Worm (Caenorhabditis elegans) whole organism, L4 larva: ENCODE measurements around the gene bca-1.

Experiments
- R02D3.7 ChIP-seq: fragments of 150-350 bp; sonication (generic microtip); optimal IDR thresholded peaks from 3 replicates; lab custom pipeline; 2014; ENCODE audit warnings: missing biosample characterization, missing genetic modification characterization
- Y48G9A.11 ChIP-seq: fragments of 200-800 bp; sonication (Bioruptor generic); IDR thresholded peaks from 2 replicates; pipeline ENCODE4 v1.3.6; 2022; ENCODE audit warnings: missing genetic modification reagents, missing genetic modification characterization, missing compliant biosample characterization
- Y5F2A.4 ChIP-seq: fragments of 200-800 bp; sonication (Bioruptor generic); optimal IDR thresholded peaks from 2 replicates; lab custom pipeline; 2018; ENCODE audit warnings: mild to moderate bottlenecking, missing genetic modification characterization, missing compliant biosample characterization
- Y75B8A.6 ChIP-seq: fragments of 200-800 bp; sonication (Bioruptor generic); IDR thresholded peaks from 2 replicates; pipeline ENCODE4 v1.3.6; 2022; ENCODE audit warnings: missing genetic modification reagents, missing genetic modification characterization, missing compliant biosample characterization
- ama-1 ChIP-seq: fragments of 150-350 bp; optimal IDR thresholded peaks from 2 replicates; lab custom pipeline; 2014; ENCODE audit warnings: inconsistent platforms, mixed read lengths
- ceh-32 ChIP-seq: sonication (generic microtip); optimal IDR thresholded peaks from 2 replicates; lab custom pipeline; 2016; ENCODE audit warnings: mild to moderate bottlenecking, missing genetic modification characterization, missing compliant biosample characterization; ENCODE audit not compliant: poor library complexity
- ceh-62 ChIP-seq: sonication (generic microtip); optimal IDR thresholded peaks from 2 replicates; lab custom pipeline; 2017; ENCODE audit warnings: missing biosample characterization, missing genetic modification characterization
- cey-2 ChIP-seq: sonication (generic microtip); optimal IDR thresholded peaks from 3 replicates; lab custom pipeline; 2017; ENCODE audit warnings: missing genetic modification characterization, mild to moderate bottlenecking, missing compliant biosample characterization, antibody characterized with exemption, borderline replicate concordance; ENCODE audit not compliant: insufficient read depth
- daf-8 ChIP-seq: fragments of 200-800 bp; sonication (Bioruptor generic); IDR thresholded peaks from 2 replicates; pipeline ENCODE4 v1.3.6; 2022; ENCODE audit warnings: missing genetic modification characterization, missing compliant biosample characterization
- dmd-9 ChIP-seq: fragments of 200-800 bp; sonication (Bioruptor generic); IDR thresholded peaks from 2 replicates; pipeline ENCODE4 v1.3.6; 2022; ENCODE audit warnings: missing genetic modification reagents, missing genetic modification characterization, missing compliant biosample characterization
- egl-27 ChIP-seq: sonication (generic microtip); optimal IDR thresholded peaks from 3 replicates; lab custom pipeline; 2017; ENCODE audit warnings: missing biosample characterization, missing genetic modification reagents, missing genetic modification characterization
- hlh-30 ChIP-seq: sonication (generic microtip); optimal IDR thresholded peaks from 2 replicates; lab custom pipeline; 2017; ENCODE audit warnings: antibody characterized with exemption, mild to moderate bottlenecking, missing genetic modification characterization, missing compliant biosample characterization; ENCODE audit not compliant: insufficient read depth
- hmg-1.1 ChIP-seq: fragments of 200-800 bp; sonication (Bioruptor generic); IDR thresholded peaks from 2 replicates; pipeline ENCODE4 v1.3.6; 2022; ENCODE audit warnings: missing genetic modification reagents, missing genetic modification characterization, missing compliant biosample characterization
- lin-1 ChIP-seq: fragments of 200-800 bp; sonication (Bioruptor generic); IDR thresholded peaks from 2 replicates; pipeline ENCODE4 v1.3.6; 2022; ENCODE audit warnings: missing genetic modification reagents, missing genetic modification characterization, missing compliant biosample characterization
- lir-3 ChIP-seq: sonication (generic microtip); optimal IDR thresholded peaks from 2 replicates; lab custom pipeline; 2016; ENCODE audit warnings: mild to moderate bottlenecking, missing genetic modification characterization, missing compliant biosample characterization
- madf-5 ChIP-seq, 2 experiments: fragments of 200-800 bp; sonication (Bioruptor generic); IDR thresholded peaks; 2 replicates each; pipeline ENCODE4 v1.3.6; 2022; ENCODE audit warnings: missing compliant biosample characterization in 2 of 2, missing genetic modification characterization in 2 of 2
- madf-9 ChIP-seq: fragments of 200-800 bp; sonication (Bioruptor generic); conservative IDR thresholded peaks from 2 replicates; pipeline ENCODE4 v1.3.6; 2022; ENCODE audit warnings: missing genetic modification reagents, missing genetic modification characterization, missing compliant biosample characterization
- mdl-1 ChIP-seq, 2 experiments: fragments of 150-350 bp in 1 of 2; sonication (generic microtip) in 1 of 2; optimal IDR thresholded peaks; 2 replicates each; lab custom pipeline; 2014 to 2017; ENCODE audit warnings: missing biosample characterization in 2 of 2, missing genetic modification characterization in 2 of 2
- mdt-29 ChIP-seq: fragments of 200-800 bp; sonication (Bioruptor generic); IDR thresholded peaks from 2 replicates; pipeline ENCODE4 v1.3.6; 2022; ENCODE audit warnings: missing genetic modification reagents, missing genetic modification characterization, missing compliant biosample characterization
- mxl-2 ChIP-seq: fragments of 200-800 bp; sonication (Bioruptor generic); conservative IDR thresholded peaks from 2 replicates; pipeline ENCODE4 v1.3.6; 2022; ENCODE audit warnings: missing genetic modification reagents, missing genetic modification characterization, missing compliant biosample characterization
- nhr-102 ChIP-seq: sonication (generic microtip); optimal IDR thresholded peaks from 2 replicates; lab custom pipeline; 2016; ENCODE audit warnings: mild to moderate bottlenecking, missing genetic modification characterization, moderate library complexity, missing compliant biosample characterization
- nhr-6 ChIP-seq: fragments of 150-350 bp; optimal IDR thresholded peaks from 2 replicates; lab custom pipeline; 2014; ENCODE audit warnings: missing biosample characterization, missing genetic modification characterization
- pha-4 ChIP-seq, 2 experiments: fragments of 150-350 bp in 1 of 2; fragments of 200-800 bp in 1 of 2; sonication (Bioruptor generic) in 1 of 2; IDR thresholded peaks in 1 of 2; optimal IDR thresholded peaks in 1 of 2; 2 replicates each; pipeline versions ENCODE4 v1.3.6 to Lab custom; 2014 to 2022; ENCODE audit warnings: missing genetic modification characterization in 2 of 2, missing genetic modification reagents in 2 of 2, missing biosample characterization in 1 of 2, missing compliant biosample characterization in 1 of 2
- php-3 ChIP-seq: fragments of 200-800 bp; sonication (Bioruptor generic); IDR thresholded peaks from 2 replicates; pipeline ENCODE4 v1.3.6; 2022; ENCODE audit warnings: missing genetic modification reagents, missing genetic modification characterization, missing compliant biosample characterization
- pqm-1 ChIP-seq: sonication (generic microtip); optimal IDR thresholded peaks from 2 replicates; lab custom pipeline; 2017; ENCODE audit warnings: missing biosample characterization, missing genetic modification characterization
- skn-1 ChIP-seq: fragments of 150-350 bp; optimal IDR thresholded peaks from 2 replicates; lab custom pipeline; 2014; ENCODE audit warnings: missing biosample characterization, missing genetic modification characterization
- spr-1 ChIP-seq: sonication (generic microtip); optimal IDR thresholded peaks from 2 replicates; lab custom pipeline; 2016; ENCODE audit warnings: mild to moderate bottlenecking, missing genetic modification characterization, missing compliant biosample characterization
- unc-39 ChIP-seq: sonication (generic microtip); optimal IDR thresholded peaks from 2 replicates; lab custom pipeline; 2017; ENCODE audit warnings: missing biosample characterization, missing genetic modification characterization
- unc-62 ChIP-seq, 3 experiments: fragments of 150-350 bp in 1 of 3; sonication (generic microtip); optimal IDR thresholded peaks in 2 of 3; peaks in 1 of 3; 1 replicate in 1 of 3; 2 replicates in 2 of 3; lab custom pipeline; 2014 to 2017; ENCODE audit warnings: missing biosample characterization in 3 of 3, missing genetic modification characterization in 3 of 3, missing genetic modification reagents in 3 of 3, missing genotype in 1 of 3
- vab-7 ChIP-seq: fragments of 200-800 bp; sonication (Bioruptor generic); IDR thresholded peaks from 2 replicates; pipeline ENCODE4 v1.3.6; 2022; ENCODE audit warnings: missing genetic modification reagents, missing genetic modification characterization, missing compliant biosample characterization
- zip-2 ChIP-seq: fragments of 150-350 bp; optimal IDR thresholded peaks from 2 replicates; lab custom pipeline; 2014; ENCODE audit warnings: missing biosample characterization, missing genetic modification characterization
- ztf-11 ChIP-seq: fragments of 150-350 bp; optimal IDR thresholded peaks from 2 replicates; lab custom pipeline; 2014; ENCODE audit warnings: missing biosample characterization, missing genetic modification characterization

The bca-1 gene

DNA sequence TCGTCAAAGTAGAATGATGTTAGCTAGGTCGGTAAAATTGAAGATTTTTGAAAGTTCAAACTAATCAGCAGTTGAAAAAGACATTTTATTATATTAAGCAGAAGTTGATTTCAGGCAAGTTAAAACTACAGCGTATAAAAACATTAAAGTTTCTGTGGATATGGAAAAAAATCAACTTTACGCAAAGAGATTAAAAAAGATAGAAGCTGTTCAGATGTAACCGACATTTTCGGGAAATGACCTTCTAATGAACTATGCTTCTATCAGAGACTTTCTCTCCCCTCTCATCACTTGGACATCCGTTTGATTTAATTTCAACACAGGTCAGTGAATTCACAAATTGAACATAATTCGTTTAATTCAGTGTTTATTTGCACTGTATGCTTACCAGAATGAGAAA, 24.3 kb downstream of the bca-1 start, which contains the start of gene T13C5.7:
Gene T13C5.7 (plus strand): TSS at position 301 of the 400 bp plus-strand sequence.
- TF ChIP-seq lir-3 (tag; lab: Kevin White, UChicago) (no peak), madf-9 (GFP tag; lab: Robert Waterston, UW) (no peak), mxl-2 (GFP tag; lab: Robert Waterston, UW) (no peak), cey-2 (tag; lab: Kevin White, UChicago) (no peak), spr-1 (no peak), Y48G9A.11 (GFP tag; lab: Robert Waterston, UW) (no peak), Y5F2A.4 (no peak), lin-1 (GFP tag; lab: Robert Waterston, UW) (no peak), hmg-1.1 (GFP tag; lab: Robert Waterston, UW) (no peak), daf-8 (GFP tag; lab: Robert Waterston, UW) (no peak), ceh-32 (no peak), ztf-11 (tag; lab: Kevin White, UChicago) (no peak), dmd-9 (GFP tag; lab: Robert Waterston, UW) (no peak), madf-5 (GFP tag; IDR thresholded peaks at IDR 0.05; lab: Robert Waterston, UW) (no peak), R02D3.7 (tag; lab: Kevin White, UChicago) (no peak), Y75B8A.6 (no peak), zip-2 (tag; lab: Kevin White, UChicago) (no peak), nhr-6 (tag; lab: Kevin White, UChicago) (no peak)

DNA sequence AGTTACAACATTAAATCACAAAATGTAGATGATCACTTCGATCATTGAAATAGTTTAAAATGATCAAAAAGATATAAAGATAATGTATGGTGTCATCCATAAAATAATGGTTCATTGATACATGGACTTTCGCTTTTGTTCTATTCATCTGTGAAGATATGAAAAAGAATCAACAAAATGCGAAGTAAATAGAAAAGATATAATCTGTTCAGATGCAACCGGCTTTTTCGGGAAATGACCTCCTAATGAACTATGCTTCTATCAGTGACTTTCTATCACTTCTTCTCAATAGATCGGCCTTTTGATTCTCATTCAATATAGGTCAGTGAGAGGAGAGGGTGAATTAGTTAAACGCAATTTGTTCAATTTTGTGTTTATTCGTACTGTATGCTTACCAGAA, 25.6 kb downstream of the bca-1 start:
- TF ChIP-seq nhr-102 (tag; lab: Kevin White, UChicago) (no peak), unc-62 (GFP tag; optimal IDR thresholded peaks at IDR 0.05 in 1 of 2; lab: Kevin White, UChicago) (peak in 1 of 2 experiments; percentile 3), unc-62 (tag; optimal IDR thresholded peaks at IDR 0.05; lab: Kevin White, UChicago) (no peak), hlh-30 (tag; lab: Kevin White, UChicago) (no peak), madf-5 (GFP tag; IDR thresholded peaks at IDR 0.05; lab: Robert Waterston, UW) (no peak), php-3 (GFP tag; lab: Robert Waterston, UW) (no peak), mdl-1 (tag; optimal IDR thresholded peaks at IDR 0.05; lab: Kevin White, UChicago) (no peak), vab-7 (no peak)

DNA sequence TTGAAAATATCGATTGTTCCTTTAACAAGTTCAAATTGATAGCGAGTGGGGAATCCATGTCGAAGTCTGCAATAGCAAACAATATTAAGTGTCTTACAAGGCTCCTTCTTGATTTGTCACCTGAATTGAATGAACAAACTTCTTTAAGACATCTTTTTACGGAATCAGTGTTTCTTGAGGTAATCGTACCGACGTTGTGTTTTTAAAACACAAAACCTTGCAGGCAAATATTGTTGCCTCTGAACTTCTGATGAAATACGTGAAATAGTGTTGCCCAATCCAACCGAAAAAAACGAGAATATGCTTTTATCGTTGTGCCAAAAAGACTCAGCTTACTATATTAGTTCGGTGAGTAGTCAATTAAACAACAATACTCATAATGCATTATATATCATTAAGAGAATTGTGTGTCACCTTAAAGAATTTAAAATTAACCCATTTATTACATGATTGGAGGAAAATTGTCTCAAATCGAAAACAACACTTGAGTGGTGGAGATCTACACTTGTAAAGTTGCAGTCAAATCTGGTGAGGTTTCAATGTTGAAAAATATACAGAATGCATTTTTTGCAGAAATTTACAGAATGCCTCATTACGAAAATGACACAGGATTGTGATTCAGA, 26.5 kb downstream of the bca-1 start, which contains the start of the genes T25B2.4 and T13C5.3:
Gene T25B2.4 (plus strand): TSS at position 301 of the 623 bp plus-strand sequence.
Gene T13C5.3 (plus strand): TSS at position 573 of the 623 bp plus-strand sequence.
- TF ChIP-seq skn-1 (tag; lab: Kevin White, UChicago), result no peak
- no peak for TF ChIP-seq nhr-6 (tag; lab: Kevin White, UChicago)
- TF ChIP-seq pha-4 (GFP tag; IDR thresholded peaks at IDR 0.05; lab: Robert Waterston, UW), result no peak
- TF ChIP-seq pha-4 (tag; optimal IDR thresholded peaks at IDR 0.05; lab: Kevin White, UChicago), result no peak
- no peak for TF ChIP-seq mdt-29
- no peak for TF ChIP-seq madf-9 (GFP tag; lab: Robert Waterston, UW)
- TF ChIP-seq egl-27 (tag; lab: Kevin White, UChicago), result no peak
- no peak for TF ChIP-seq ceh-62
- no peak for TF ChIP-seq unc-39 (tag; lab: Kevin White, UChicago)

DNA sequence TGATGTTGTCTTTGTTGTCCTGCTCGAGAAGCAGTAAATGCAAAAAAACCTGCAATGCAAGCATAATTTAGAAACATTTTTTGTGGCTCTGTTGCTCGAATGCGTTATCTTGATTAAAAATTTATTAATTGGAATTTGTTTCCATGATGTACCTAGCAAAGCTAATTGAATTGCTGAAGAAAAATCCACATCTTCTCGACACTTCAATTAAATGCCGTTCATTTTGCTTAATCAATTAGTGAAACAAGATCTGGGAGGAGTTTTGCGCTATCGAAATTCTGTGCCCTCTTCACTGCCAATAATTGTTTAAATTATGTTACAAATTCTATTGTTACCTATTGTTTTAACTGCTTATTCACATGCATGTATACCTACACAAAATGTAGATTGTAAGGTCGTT, 28.7 kb downstream of the bca-1 start, which contains the start of gene T25B2.3:
Gene T25B2.3 (plus strand): TSS at position 301 of the 400 bp plus-strand sequence.
- peak; percentile 1 for TF ChIP-seq pqm-1 (tag; lab: Kevin White, UChicago)
- no peak for TF ChIP-seq ama-1 (lab: Kevin White, UChicago)
